Comparison of ENCODE assay signal across 2 fruit fly cellular contexts in genomic region chr3R:4886086-4886812, dm6.
TF ChIP-seq lines count a peak whose summit lies in the region.

No protein-coding gene starts in this region.

TF ChIP-seq in whole organism, embryonic, 481 proteins besides CTCF, POLR2A, EP300 and RAD21 (continued from another document and continues in another):
- TF ChIP-seq CG31388 (GFP tag; optimal IDR thresholded peaks at IDR 0.05; lab: Kevin White, UChicago), result no peak
- no peak for TF ChIP-seq schlank (tag; optimal IDR thresholded peaks at IDR 0.05; lab: Kevin White, UChicago)
- TF ChIP-seq CG3726 (GFP tag; IDR thresholded peaks at IDR 0.05; lab: Robert Waterston, UW), result no peak
- TF ChIP-seq CG7271 (tag; optimal IDR thresholded peaks at IDR 0.05; lab: Kevin White, UChicago), result peak; percentile 2
- no peak for TF ChIP-seq Dp (GFP tag; optimal IDR thresholded peaks at IDR 0.05; lab: Kevin White, UChicago)
- TF ChIP-seq CG11504 (tag; optimal IDR thresholded peaks at IDR 0.05; lab: Kevin White, UChicago), result no peak
- no peak for TF ChIP-seq CG8478 (optimal IDR thresholded peaks at IDR 0.05; lab: Kevin White, UChicago)
- no peak for TF ChIP-seq CG34376 (GFP tag; optimal IDR thresholded peaks at IDR 0.05; lab: Kevin White, UChicago)
- TF ChIP-seq CG34224 (GFP tag; IDR thresholded peaks at IDR 0.05; lab: Robert Waterston, UW; ENCODE audit: partially characterized antibody), result no peak
- TF ChIP-seq CkIIα-i1 (GFP tag; IDR thresholded peaks at IDR 0.05; lab: Robert Waterston, UW), result no peak
- peak; percentile 16 for TF ChIP-seq Hmr (GFP tag; optimal IDR thresholded peaks at IDR 0.05; lab: Kevin White, UChicago)
- TF ChIP-seq pan (optimal IDR thresholded peaks at IDR 0.05; lab: Kevin White, UChicago), result no peak
- TF ChIP-seq pan (GFP tag; optimal IDR thresholded peaks at IDR 0.05 in 1 of 2, IDR thresholded peaks at IDR 0.05 in 1 of 2), result peak in 1 of 2 experiments; percentile 67
- TF ChIP-seq CG4424 (GFP tag; optimal IDR thresholded peaks at IDR 0.05; lab: Kevin White, UChicago), result peak; percentile 81
- no peak for TF ChIP-seq nau (GFP tag; optimal IDR thresholded peaks at IDR 0.05; lab: Kevin White, UChicago)
- peak in 1 of 2 experiments; percentile 83 for TF ChIP-seq eve (GFP tag; optimal IDR thresholded peaks at IDR 0.05; lab: Kevin White, UChicago)
- TF ChIP-seq ewg (GFP tag; optimal IDR thresholded peaks at IDR 0.05; lab: Kevin White, UChicago), result peak; percentile 65
- TF ChIP-seq CG9609 (GFP tag; optimal IDR thresholded peaks at IDR 0.05; lab: Kevin White, UChicago), result peak; percentile 74
- no peak for TF ChIP-seq gt (GFP tag; IDR thresholded peaks at IDR 0.05; lab: Robert Waterston, UW)
- peak; percentile 22 for TF ChIP-seq CG9876 (GFP tag; optimal IDR thresholded peaks at IDR 0.05; lab: Kevin White, UChicago)
- TF ChIP-seq CG15011 (GFP tag; optimal IDR thresholded peaks at IDR 0.05; lab: Kevin White, UChicago), result no peak
- peak; percentile 39 for TF ChIP-seq Max (GFP tag; optimal IDR thresholded peaks at IDR 0.05; lab: Kevin White, UChicago)
- TF ChIP-seq sd (tag; optimal IDR thresholded peaks at IDR 0.05; lab: Kevin White, UChicago), result no peak
- no peak for TF ChIP-seq CG14965 (GFP tag; optimal IDR thresholded peaks at IDR 0.05; lab: Kevin White, UChicago; ENCODE audit: borderline replicate concordance)
- peak; percentile 56; the same call in 1 of the 3 replicates for TF ChIP-seq CG11456 (GFP tag; IDR thresholded peaks at IDR 0.05; lab: Robert Waterston, UW)
- no peak for TF ChIP-seq CG9797 (GFP tag; optimal IDR thresholded peaks at IDR 0.05; lab: Kevin White, UChicago)
- peak; percentile 69 for TF ChIP-seq onecut (GFP tag; IDR thresholded peaks at IDR 0.05; lab: Robert Waterston, UW)
- TF ChIP-seq CG1529 (GFP tag; optimal IDR thresholded peaks at IDR 0.05; lab: Kevin White, UChicago), result peak; percentile 72
- TF ChIP-seq run (tag; optimal IDR thresholded peaks at IDR 0.05; lab: Kevin White, UChicago), result peak; percentile 47
- TF ChIP-seq CG10274 (GFP tag; optimal IDR thresholded peaks at IDR 0.05; lab: Kevin White, UChicago), result peak; percentile 20
- TF ChIP-seq CG5180 (GFP tag; optimal IDR thresholded peaks at IDR 0.05; lab: Kevin White, UChicago), result no peak
- peak; percentile 55 for TF ChIP-seq Sox100B (GFP tag; optimal IDR thresholded peaks at IDR 0.05; lab: Kevin White, UChicago)
- peak in 1 of 3 experiments; percentile 83 for TF ChIP-seq lola (GFP tag; optimal IDR thresholded peaks at IDR 0.05; lab: Kevin White, UChicago)
- peak; percentile 14 for TF ChIP-seq CG15073 (GFP tag; optimal IDR thresholded peaks at IDR 0.05; lab: Kevin White, UChicago)
- TF ChIP-seq fd3F (GFP tag; optimal IDR thresholded peaks at IDR 0.05; lab: Kevin White, UChicago), result no peak
- TF ChIP-seq knrl (GFP tag; IDR thresholded peaks at IDR 0.05; lab: Robert Waterston, UW; ENCODE audit: partially characterized antibody), result no peak
- peak; percentile 36; the same call in 1 of the 2 replicates for TF ChIP-seq CG11696 (GFP tag; IDR thresholded peaks at IDR 0.05; lab: Robert Waterston, UW)
- no peak for TF ChIP-seq sob (GFP tag; IDR thresholded peaks at IDR 0.05; lab: Robert Waterston, UW)
- no peak for TF ChIP-seq CG14860 (GFP tag; IDR thresholded peaks at IDR 0.05; lab: Robert Waterston, UW; ENCODE audit: partially characterized antibody)
- TF ChIP-seq Ssrp (tag; optimal IDR thresholded peaks at IDR 0.05; lab: Kevin White, UChicago), result peak; percentile 67
- no peak for TF ChIP-seq Sry-β (GFP tag; optimal IDR thresholded peaks at IDR 0.05; lab: Kevin White, UChicago)
- no peak for TF ChIP-seq chinmo (GFP tag; IDR thresholded peaks at IDR 0.05; lab: Robert Waterston, UW; ENCODE audit: partially characterized antibody)
- peak; percentile 14 for TF ChIP-seq CG10431 (GFP tag; optimal IDR thresholded peaks at IDR 0.05; lab: Kevin White, UChicago)
- TF ChIP-seq slou (GFP tag; optimal IDR thresholded peaks at IDR 0.05; lab: Kevin White, UChicago), result no peak
- TF ChIP-seq rib (GFP tag; IDR thresholded peaks at IDR 0.05; lab: Robert Waterston, UW), result no peak
- TF ChIP-seq dmrt99B (tag; optimal IDR thresholded peaks at IDR 0.05; lab: Kevin White, UChicago), result peak; percentile 76
- no peak for TF ChIP-seq Hr78 (GFP tag; optimal IDR thresholded peaks at IDR 0.05; lab: Kevin White, UChicago)
- TF ChIP-seq Hand (GFP tag; optimal IDR thresholded peaks at IDR 0.05; lab: Kevin White, UChicago), result no peak
- peak; percentile 46 for TF ChIP-seq CG4282 (GFP tag; optimal IDR thresholded peaks at IDR 0.05; lab: Kevin White, UChicago)
- peak; percentile 65 for TF ChIP-seq CG8388 (GFP tag; optimal IDR thresholded peaks at IDR 0.05; lab: Kevin White, UChicago)
- peak; percentile 64; the same call in 2 of the 3 replicates for TF ChIP-seq dysf (GFP tag; IDR thresholded peaks at IDR 0.05; lab: Robert Waterston, UW)
- peak; percentile 76 for TF ChIP-seq CG15696 (tag; optimal IDR thresholded peaks at IDR 0.05; lab: Kevin White, UChicago)
- peak; percentile 81; the same call in 2 of the 3 replicates for TF ChIP-seq otp (GFP tag; IDR thresholded peaks at IDR 0.05; lab: Robert Waterston, UW)
- TF ChIP-seq CG1832 (GFP tag; optimal IDR thresholded peaks at IDR 0.05; lab: Kevin White, UChicago), result no peak
- TF ChIP-seq tup (GFP tag; optimal IDR thresholded peaks at IDR 0.05; lab: Kevin White, UChicago), result no peak
- peak; percentile 90 for TF ChIP-seq Ets65A (GFP tag; lab: Kevin White, UChicago)
- TF ChIP-seq usp (GFP tag; optimal IDR thresholded peaks at IDR 0.05; lab: Kevin White, UChicago), result no peak
- TF ChIP-seq CG6654 (GFP tag; optimal IDR thresholded peaks at IDR 0.05; lab: Kevin White, UChicago), result no peak
- peak; percentile 21 for TF ChIP-seq Deaf1 (tag; optimal IDR thresholded peaks at IDR 0.05; lab: Kevin White, UChicago)
- TF ChIP-seq CG17359 (tag; optimal IDR thresholded peaks at IDR 0.05; lab: Kevin White, UChicago), result peak; percentile 69
- peak; percentile 58 for TF ChIP-seq Hr3 (GFP tag; optimal IDR thresholded peaks at IDR 0.05; lab: Kevin White, UChicago)
- TF ChIP-seq Dfd (GFP tag; optimal IDR thresholded peaks at IDR 0.05; lab: Kevin White, UChicago), result no peak
- TF ChIP-seq Kr (GFP tag; optimal IDR thresholded peaks at IDR 0.05; lab: Kevin White, UChicago), result peak; percentile 51
- TF ChIP-seq CG14014 (GFP tag; IDR thresholded peaks at IDR 0.05; lab: Robert Waterston, UW), result 0 out of 2 replicates have a peak, but pooled peaks have one; percentile 25
- 0 out of 2 replicates have a peak, but pooled peaks have one; percentile 33 for TF ChIP-seq Atf6 (GFP tag; IDR thresholded peaks at IDR 0.05; lab: Robert Waterston, UW)

TF ChIP-seq in whole organism, prepupa, 60 proteins besides CTCF, POLR2A, EP300 and RAD21 (continued from another document):
- TF ChIP-seq CG9139 (GFP tag; optimal IDR thresholded peaks at IDR 0.05; lab: Kevin White, UChicago), result no peak
- no peak for TF ChIP-seq CG15336 (GFP tag; IDR thresholded peaks at IDR 0.05; lab: Robert Waterston, UW)
- no peak for TF ChIP-seq vri (GFP tag; optimal IDR thresholded peaks at IDR 0.05; lab: Kevin White, UChicago)
- TF ChIP-seq CG8319 (GFP tag; optimal IDR thresholded peaks at IDR 0.05; lab: Kevin White, UChicago), result no peak
- peak; percentile 28 for TF ChIP-seq CG10669 (GFP tag; optimal IDR thresholded peaks at IDR 0.05; lab: Kevin White, UChicago)
- no peak for TF ChIP-seq CG6854 (GFP tag; optimal IDR thresholded peaks at IDR 0.05; lab: Kevin White, UChicago)
- no peak for TF ChIP-seq CG6276 (GFP tag; optimal IDR thresholded peaks at IDR 0.05; lab: Kevin White, UChicago)
- TF ChIP-seq spab (GFP tag; optimal IDR thresholded peaks at IDR 0.05; lab: Kevin White, UChicago), result no peak
- no peak for TF ChIP-seq CG4318 (GFP tag; optimal IDR thresholded peaks at IDR 0.05; lab: Kevin White, UChicago)
- TF ChIP-seq Met (GFP tag; optimal IDR thresholded peaks at IDR 0.05; lab: Kevin White, UChicago), result peak; percentile 52
- TF ChIP-seq Sox15 (GFP tag; optimal IDR thresholded peaks at IDR 0.05; lab: Kevin White, UChicago), result peak; percentile 8
- TF ChIP-seq CG31627 (GFP tag; optimal IDR thresholded peaks at IDR 0.05; lab: Kevin White, UChicago), result peak; percentile 62
- TF ChIP-seq fd59A (GFP tag; optimal IDR thresholded peaks at IDR 0.05; lab: Kevin White, UChicago), result no peak
- no peak for TF ChIP-seq Gug (GFP tag; IDR thresholded peaks at IDR 0.05; lab: Robert Waterston, UW)
- peak; percentile 36 for TF ChIP-seq acj6 (GFP tag; optimal IDR thresholded peaks at IDR 0.05; lab: Kevin White, UChicago)
- peak; percentile 25 for TF ChIP-seq Ets96B (tag; optimal IDR thresholded peaks at IDR 0.05; lab: Kevin White, UChicago)
- TF ChIP-seq pdm3 (GFP tag; optimal IDR thresholded peaks at IDR 0.05; lab: Kevin White, UChicago), result peak; percentile 39
- peak; percentile 50; the same call in 1 of the 3 replicates for TF ChIP-seq CG6163 (GFP tag; IDR thresholded peaks at IDR 0.05; lab: Robert Waterston, UW)
- TF ChIP-seq svp (GFP tag; lab: Kevin White, UChicago), result peak; percentile 72
- peak; percentile 31 for TF ChIP-seq dsx (GFP tag; optimal IDR thresholded peaks at IDR 0.05; lab: Kevin White, UChicago; ENCODE audit: poor library complexity, severe bottlenecking)
- no peak for TF ChIP-seq Hr4 (GFP tag; optimal IDR thresholded peaks at IDR 0.05; lab: Kevin White, UChicago)
- TF ChIP-seq CG10631 (GFP tag; optimal IDR thresholded peaks at IDR 0.05; lab: Kevin White, UChicago), result peak; percentile 37
- TF ChIP-seq CG7368 (GFP tag; optimal IDR thresholded peaks at IDR 0.05; lab: Kevin White, UChicago), result peak; percentile 11
- no peak for TF ChIP-seq CG32006 (GFP tag; optimal IDR thresholded peaks at IDR 0.05; lab: Kevin White, UChicago)
- TF ChIP-seq OdsH (GFP tag; optimal IDR thresholded peaks at IDR 0.05; lab: Kevin White, UChicago), result peak; percentile 26
- no peak for TF ChIP-seq Eip93F (GFP tag; optimal IDR thresholded peaks at IDR 0.05; lab: Kevin White, UChicago)
- no peak for TF ChIP-seq Hr38 (GFP tag; optimal IDR thresholded peaks at IDR 0.05; lab: Kevin White, UChicago)
- peak; percentile 79 for TF ChIP-seq Eip78C (GFP tag; lab: Kevin White, UChicago)
- TF ChIP-seq esn (GFP tag; optimal IDR thresholded peaks at IDR 0.05; lab: Kevin White, UChicago), result peak; percentile 60
- peak; percentile 43 for TF ChIP-seq Ets21C (GFP tag; optimal IDR thresholded peaks at IDR 0.05; lab: Kevin White, UChicago)
- peak; percentile 30 for TF ChIP-seq CG6792 (GFP tag; optimal IDR thresholded peaks at IDR 0.05; lab: Kevin White, UChicago)
- TF ChIP-seq dac (GFP tag; optimal IDR thresholded peaks at IDR 0.05; lab: Kevin White, UChicago), result no peak
- TF ChIP-seq Blimp-1 (GFP tag; optimal IDR thresholded peaks at IDR 0.05; lab: Kevin White, UChicago), result no peak
- TF ChIP-seq eg (GFP tag; IDR thresholded peaks at IDR 0.05; lab: Robert Waterston, UW), result no peak
- TF ChIP-seq Eip75B (GFP tag; optimal IDR thresholded peaks at IDR 0.05; lab: Kevin White, UChicago), result peak; percentile 40
- no peak for TF ChIP-seq fd85E (GFP tag; optimal IDR thresholded peaks at IDR 0.05; lab: Kevin White, UChicago)
